Worm (Caenorhabditis elegans) whole organism, L4/young adult: ENCODE results near the gene bath-15.

Source experiments
- W03F9.2 ChIP-seq: fragments of 150-350 bp; optimal IDR thresholded peaks from 2 replicates; lab custom pipeline; 2014; ENCODE audit warnings: missing biosample characterization, missing genetic modification characterization
- him-1 ChIP-seq: sonication (generic microtip); optimal IDR thresholded peaks from 2 replicates; lab custom pipeline; 2016; ENCODE audit warnings: missing genotype, missing genetic modification reagents, missing genetic modification characterization, missing compliant biosample characterization

- TF ChIP-seq him-1 (tag; lab: Kevin White, UChicago) = no peak
- TF ChIP-seq W03F9.2 (tag; lab: Kevin White, UChicago) = no peak
Measured at ce11 chrIII:7773791-7774190, 2.0 kb downstream of the bath-15 start.
